Worm (Caenorhabditis elegans) whole organism, L3 larva: ENCODE results near the gene tsp-9.

Experiments used
- aly-2 ChIP-seq: fragments of 150-350 bp; optimal IDR thresholded peaks from 2 replicates; lab custom pipeline; 2014; ENCODE audit warnings: missing biosample characterization, missing genetic modification characterization
- ceh-28 ChIP-seq: fragments of 150-350 bp; optimal IDR thresholded peaks from 2 replicates; lab custom pipeline; 2014; ENCODE audit warnings: missing biosample characterization, missing genetic modification reagents, missing genetic modification characterization
- egl-27 ChIP-seq: sonication (generic microtip); optimal IDR thresholded peaks from 4 replicates; lab custom pipeline; 2017; ENCODE audit warnings: missing biosample characterization, missing genetic modification reagents, missing genetic modification characterization
- elt-2 ChIP-seq: sonication (generic microtip); optimal IDR thresholded peaks from 2 replicates; lab custom pipeline; 2016; ENCODE audit warnings: missing genetic modification reagents, mild to moderate bottlenecking, missing genetic modification characterization, missing compliant biosample characterization
- fos-1 ChIP-seq: fragments of 150-350 bp; optimal IDR thresholded peaks from 2 replicates; lab custom pipeline; 2014; ENCODE audit warnings: missing biosample characterization, missing genetic modification characterization
- nhr-11 ChIP-seq: fragments of 150-350 bp; optimal IDR thresholded peaks from 2 replicates; lab custom pipeline; 2014; ENCODE audit warnings: missing biosample characterization, missing genetic modification characterization
- nhr-25 ChIP-seq: sonication (generic microtip); optimal IDR thresholded peaks from 2 replicates; lab custom pipeline; 2017; ENCODE audit warnings: missing biosample characterization, missing genetic modification characterization
- nhr-28 ChIP-seq: fragments of 150-350 bp; optimal IDR thresholded peaks from 2 replicates; lab custom pipeline; 2014; ENCODE audit warnings: missing biosample characterization, missing genetic modification characterization
- nhr-76 ChIP-seq: fragments of 150-350 bp; sonication (generic microtip); optimal IDR thresholded peaks from 5 replicates; lab custom pipeline; 2014; ENCODE audit warnings: missing biosample characterization, missing genetic modification characterization
- nhr-77 ChIP-seq: fragments of 150-350 bp; optimal IDR thresholded peaks from 2 replicates; lab custom pipeline; 2014; ENCODE audit warnings: missing biosample characterization, missing genetic modification characterization
- unc-39 ChIP-seq: sonication (generic microtip); optimal IDR thresholded peaks from 4 replicates; lab custom pipeline; 2017; ENCODE audit warnings: missing biosample characterization, missing genetic modification characterization

- TF ChIP-seq nhr-25 = no peak
- no peak for TF ChIP-seq ceh-28
- TF ChIP-seq nhr-77 (tag; lab: Kevin White, UChicago) = no peak
- no peak for TF ChIP-seq nhr-28 (tag; lab: Kevin White, UChicago)
- TF ChIP-seq nhr-11 (tag; lab: Kevin White, UChicago) = no peak
- TF ChIP-seq fos-1 (tag; lab: Kevin White, UChicago) = no peak
- no peak for TF ChIP-seq nhr-76 (tag; lab: Kevin White, UChicago)
- no peak for TF ChIP-seq unc-39 (tag; lab: Kevin White, UChicago)
- no peak for TF ChIP-seq elt-2 (tag; lab: Kevin White, UChicago)
- TF ChIP-seq aly-2 (tag; lab: Kevin White, UChicago) = no peak
- no peak for TF ChIP-seq egl-27
Observed at ce11 chrX:1294607-1295303, 48.9 kb downstream of the tsp-9 start, which contains the start of gene dop-4.
